Fruit fly (Drosophila melanogaster) whole organism, embryonic: ENCODE results near the gene CG33098.

Experiments used
- B-H1 ChIP-seq: fragments of 200-800 bp; sonication (Bioruptor generic); IDR thresholded peaks from 3 replicates; pipeline ENCODE4 v1.3.6; 2022; ENCODE audit warnings: missing biosample characterization, missing genetic modification characterization
- CG10209 ChIP-seq: fragments of 200-800 bp; sonication (Bioruptor generic); optimal IDR thresholded peaks from 3 replicates; lab custom pipeline; 2017; ENCODE audit warnings: missing biosample characterization, mild to moderate bottlenecking, missing genetic modification characterization, missing genetic modification reagents
- CG10274 ChIP-seq: fragments of 200-800 bp; sonication (Bioruptor generic); optimal IDR thresholded peaks from 3 replicates; lab custom pipeline; 2017; ENCODE audit warnings: missing biosample characterization, mild to moderate bottlenecking, missing genetic modification characterization
- CG10979 ChIP-seq: fragments of 200-800 bp; sonication (Bioruptor generic); optimal IDR thresholded peaks from 2 replicates; lab custom pipeline; 2018; ENCODE audit warnings: missing biosample characterization, mild to moderate bottlenecking, missing genetic modification characterization, moderate library complexity
- CG11723 ChIP-seq: fragments of 200-800 bp; sonication (Bioruptor generic); optimal IDR thresholded peaks from 2 replicates; lab custom pipeline; 2017; ENCODE audit warnings: missing biosample characterization, mild to moderate bottlenecking, missing genetic modification characterization
- CG12236 ChIP-seq: fragments of 200-800 bp; sonication (Bioruptor generic); optimal IDR thresholded peaks from 2 replicates; lab custom pipeline; 2016; ENCODE audit warnings: missing biosample characterization, missing genetic modification characterization
- CG12769 ChIP-seq: fragments of 200-800 bp; sonication (Bioruptor generic); optimal IDR thresholded peaks from 2 replicates; lab custom pipeline; 2019; ENCODE audit warnings: missing biosample characterization, mild to moderate bottlenecking, missing genetic modification characterization, moderate library complexity
- CG14860 ChIP-seq: fragments of 200-800 bp; sonication (Bioruptor generic); IDR thresholded peaks from 3 replicates; pipeline ENCODE4 v1.3.6; 2022; ENCODE audit warnings: missing biosample characterization, missing genetic modification characterization; ENCODE audit not compliant: partially characterized antibody
- CG2199 ChIP-seq: fragments of 200-800 bp; sonication (Bioruptor generic); IDR thresholded peaks from 3 replicates; pipeline ENCODE4 v1.3.6; 2022; ENCODE audit warnings: missing biosample characterization, missing genetic modification characterization
- CG4404 ChIP-seq: fragments of 200-800 bp; sonication (Bioruptor generic); IDR thresholded peaks from 2 replicates; pipeline ENCODE4 v1.3.6; 2022; ENCODE audit warnings: missing biosample characterization, missing genetic modification characterization
- Deaf1 ChIP-seq: fragments of 200-800 bp; optimal IDR thresholded peaks from 3 replicates; lab custom pipeline; 2019; ENCODE audit warnings: missing biosample characterization, mild to moderate bottlenecking, missing genetic modification characterization, moderate library complexity
- Ets65A ChIP-seq: fragments of 200-800 bp; sonication (Bioruptor generic); peaks from one replicate; lab custom pipeline; 2016; ENCODE audit warnings: missing biosample characterization, missing genetic modification characterization
- H15 ChIP-seq: fragments of 200-800 bp; sonication (Bioruptor generic); IDR thresholded peaks from 3 replicates; pipeline ENCODE4 v1.3.6; 2022; ENCODE audit warnings: missing biosample characterization, missing genetic modification characterization
- HmgD ChIP-seq: fragments of 200-800 bp; sonication (Bioruptor generic); optimal IDR thresholded peaks from 3 replicates; lab custom pipeline; 2016; ENCODE audit warnings: missing biosample characterization, missing genetic modification characterization
- Lhr ChIP-seq: fragments of 200-800 bp; sonication (Bioruptor generic); optimal IDR thresholded peaks from 3 replicates; lab custom pipeline; 2017; ENCODE audit warnings: mild to moderate bottlenecking, missing biosample characterization, missing genetic modification reagents, missing genetic modification characterization
- Mrtf ChIP-seq: fragments of 200-800 bp; sonication (Bioruptor generic); IDR thresholded peaks from 3 replicates; pipeline ENCODE4 v1.3.6; 2022; ENCODE audit warnings: missing biosample characterization, missing genetic modification characterization
- Myb ChIP-seq: fragments of 200-800 bp; sonication (Bioruptor generic); optimal IDR thresholded peaks from 2 replicates; lab custom pipeline; 2016; ENCODE audit warnings: missing biosample characterization, missing genetic modification characterization
- Oli ChIP-seq: fragments of 200-800 bp; sonication (Bioruptor generic); optimal IDR thresholded peaks from 2 replicates; lab custom pipeline; 2018; ENCODE audit warnings: missing biosample characterization, mild to moderate bottlenecking, missing genetic modification characterization, moderate library complexity
- Opbp ChIP-seq: fragments of 200-800 bp; sonication (Bioruptor generic); IDR thresholded peaks from 3 replicates; pipeline ENCODE4 v1.3.6; 2022; ENCODE audit warnings: missing biosample characterization, missing genetic modification characterization; ENCODE audit not compliant: partially characterized antibody
- Rx ChIP-seq: fragments of 200-800 bp; sonication (Bioruptor generic); IDR thresholded peaks from 2 replicates; pipeline ENCODE4 v1.3.6; 2022; ENCODE audit warnings: missing biosample characterization, missing genetic modification characterization
- Trl ChIP-seq, 3 experiments: fragments of >200 bp in 2 of 3; fragments of 200-800 bp in 1 of 3; sonication (Bioruptor generic) in 1 of 3; optimal IDR thresholded peaks; 2 replicates in 1 of 3; 3 replicates in 2 of 3; lab custom pipeline; 2016 to 2017; ENCODE audit warnings: missing biosample characterization in 1 of 3, missing genetic modification characterization in 1 of 3
- abd-A ChIP-seq: fragments of 200-800 bp; sonication (Bioruptor generic); optimal IDR thresholded peaks from 3 replicates; lab custom pipeline; 2019; ENCODE audit warnings: missing biosample characterization, mild to moderate bottlenecking, missing genetic modification characterization, moderate library complexity
- cg ChIP-seq: fragments of 200-800 bp; sonication (Bioruptor generic); optimal IDR thresholded peaks from 3 replicates; lab custom pipeline; 2019; ENCODE audit warnings: missing biosample characterization, mild to moderate bottlenecking, missing genetic modification characterization, moderate library complexity
- chinmo ChIP-seq: fragments of 200-800 bp; sonication (Bioruptor generic); IDR thresholded peaks from 4 replicates; pipeline ENCODE4 v1.3.6; 2022; ENCODE audit warnings: missing biosample characterization, missing genetic modification characterization; ENCODE audit not compliant: partially characterized antibody
- danr ChIP-seq: fragments of 200-800 bp; sonication (Bioruptor generic); IDR thresholded peaks from 2 replicates; pipeline ENCODE4 v1.3.6; 2022; ENCODE audit warnings: missing biosample characterization, missing genetic modification characterization
- ems ChIP-seq: fragments of 200-800 bp; sonication (Bioruptor generic); optimal IDR thresholded peaks from 3 replicates; lab custom pipeline; 2016; ENCODE audit warnings: missing biosample characterization, missing genetic modification characterization
- ewg ChIP-seq: fragments of 200-800 bp; sonication (Bioruptor generic); optimal IDR thresholded peaks from 3 replicates; lab custom pipeline; 2017; ENCODE audit warnings: mild to moderate bottlenecking, missing biosample characterization, missing genetic modification reagents, missing genetic modification characterization
- exex ChIP-seq: fragments of 200-800 bp; sonication (Bioruptor generic); optimal IDR thresholded peaks from 4 replicates; lab custom pipeline; 2018; ENCODE audit warnings: missing biosample characterization, mild to moderate bottlenecking, missing genetic modification characterization, moderate library complexity
- hb ChIP-seq: fragments of 200-800 bp; sonication (Bioruptor generic); IDR thresholded peaks from 3 replicates; pipeline ENCODE4 v1.3.6; 2022; ENCODE audit warnings: missing biosample characterization, missing genetic modification characterization; ENCODE audit not compliant: partially characterized antibody
- lmd ChIP-seq: fragments of 200-800 bp; sonication (Bioruptor generic); IDR thresholded peaks from 2 replicates; pipeline ENCODE4 v1.3.6; 2022; ENCODE audit warnings: missing biosample characterization, missing genetic modification characterization
- luna ChIP-seq: fragments of 200-800 bp; sonication (Bioruptor generic); optimal IDR thresholded peaks from 2 replicates; lab custom pipeline; 2016; ENCODE audit warnings: missing biosample characterization, missing genetic modification characterization
- nom ChIP-seq: fragments of 200-800 bp; sonication (Bioruptor generic); optimal IDR thresholded peaks from 2 replicates; lab custom pipeline; 2017; ENCODE audit warnings: missing biosample characterization, missing genetic modification characterization, mild to moderate bottlenecking, moderate library complexity, missing genetic modification reagents
- odd ChIP-seq: fragments of 200-800 bp; sonication (Bioruptor generic); optimal IDR thresholded peaks from 2 replicates; lab custom pipeline; 2017; ENCODE audit warnings: missing biosample characterization, mild to moderate bottlenecking, missing genetic modification characterization
- sug ChIP-seq: fragments of 200-800 bp; optimal IDR thresholded peaks from 2 replicates; lab custom pipeline; 2019; ENCODE audit warnings: missing biosample characterization, mild to moderate bottlenecking, missing genetic modification characterization, moderate library complexity
- tll ChIP-seq, 2 experiments: fragments of 200-800 bp in 1 of 2; fragments of >200 bp in 1 of 2; sonication (Bioruptor generic) in 1 of 2; optimal IDR thresholded peaks; 2 replicates each; lab custom pipeline; 2017 to 2019; ENCODE audit warnings: missing biosample characterization in 2 of 2, missing genetic modification characterization in 2 of 2, mild to moderate bottlenecking in 1 of 2, moderate library complexity in 1 of 2
- wek ChIP-seq: fragments of 200-800 bp; sonication (Bioruptor generic); optimal IDR thresholded peaks from 3 replicates; lab custom pipeline; 2018; ENCODE audit warnings: missing biosample characterization, mild to moderate bottlenecking, missing genetic modification characterization, moderate library complexity
- zfh2 ChIP-seq: fragments of 200-800 bp; sonication (Bioruptor generic); optimal IDR thresholded peaks from 2 replicates; lab custom pipeline; 2016; ENCODE audit warnings: missing biosample characterization, missing genetic modification characterization

The CG33098 gene

dm6 chr3R:12371671-12372070 lies 15.3 kb upstream of the CG33098 start, which contains the start of gene GstD2:
Gene GstD2, plus strand, starts transcription at chr3R:12371971.
- TF ChIP-seq HmgD (no peak), Ets65A (GFP tag; lab: Kevin White, UChicago) (peak; percentile 15), CG10979 (no peak), zfh2 (GFP tag; lab: Kevin White, UChicago) (no peak), H15 (GFP tag; lab: Robert Waterston, UW) (peak; percentile 30; the same call in 1 of the 3 replicates), exex (tag; lab: Kevin White, UChicago) (peak; percentile 28), Lhr (GFP tag; lab: Kevin White, UChicago) (no peak)

- TF ChIP-seq B-H1 (GFP tag; lab: Robert Waterston, UW) (no peak), danr (GFP tag; lab: Robert Waterston, UW) (no peak), ewg (no peak), Mrtf (GFP tag; lab: Robert Waterston, UW) (no peak), CG4404 (GFP tag; lab: Robert Waterston, UW) (no peak), Opbp (GFP tag; lab: Robert Waterston, UW) (peak; percentile 15; the same call in 1 of the 3 replicates), CG10274 (GFP tag; lab: Kevin White, UChicago) (no peak), luna (no peak), sug (tag; lab: Kevin White, UChicago) (peak; percentile 94), Myb (GFP tag; lab: Kevin White, UChicago) (no peak), wek (GFP tag; lab: Kevin White, UChicago) (no peak), Trl (optimal IDR thresholded peaks at IDR 0.05; lab: Kevin White, UChicago) (peak; percentile 12 to 31), Trl (GFP tag; optimal IDR thresholded peaks at IDR 0.05; lab: Kevin White, UChicago) (no peak), CG12769 (tag; lab: Kevin White, UChicago) (peak; percentile 4), Rx (GFP tag; lab: Robert Waterston, UW) (no peak), CG10209 (GFP tag; lab: Kevin White, UChicago) (no peak), odd (GFP tag; lab: Kevin White, UChicago) (no peak), chinmo (GFP tag; lab: Robert Waterston, UW) (no peak), cg (GFP tag; lab: Kevin White, UChicago) (peak; percentile 65), nom (GFP tag; lab: Kevin White, UChicago) (peak; percentile 15), lmd (GFP tag; lab: Robert Waterston, UW) (no peak), CG14860 (GFP tag; lab: Robert Waterston, UW) (no peak), abd-A (tag; lab: Kevin White, UChicago) (no peak), Oli (tag; lab: Kevin White, UChicago) (no peak), CG2199 (GFP tag; lab: Robert Waterston, UW) (0 out of 3 replicates have a peak, but pooled peaks have one; percentile 44), hb (GFP tag; lab: Robert Waterston, UW) (no peak), tll (GFP tag; optimal IDR thresholded peaks at IDR 0.05; lab: Kevin White, UChicago) (no peak), zfh2 (GFP tag; lab: Kevin White, UChicago) (no peak)
Observed at dm6 chr3R:12372800-12373199, 14.2 kb upstream of the CG33098 start, which contains the start of gene GstD3. Gene GstD3, plus strand, starts transcription at chr3R:12373068.

dm6 chr3R:12373800-12374199 lies 13.2 kb upstream of the CG33098 start, which contains the start of gene GstD4:
Gene GstD4, plus strand, starts transcription at chr3R:12374100.
- peak; percentile 23 for TF ChIP-seq exex (tag; lab: Kevin White, UChicago)
- TF ChIP-seq ems (GFP tag; lab: Kevin White, UChicago) = no peak
- no peak for TF ChIP-seq CG11723 (GFP tag; lab: Kevin White, UChicago)
- TF ChIP-seq Deaf1 (tag; lab: Kevin White, UChicago) = no peak
- no peak for TF ChIP-seq CG12236 (GFP tag; lab: Kevin White, UChicago)
- TF ChIP-seq, all 482 proteins: peak for 1
